Fruit fly (Drosophila melanogaster) ovary, adult (tissue): ENCODE data around the gene CG13465.

Experiments
- CG17801 ChIP-seq: fragments of 200-800 bp; optimal IDR thresholded peaks from 2 replicates; lab custom pipeline; 2019; ENCODE audit warnings: missing biosample characterization, mild to moderate bottlenecking, missing genetic modification characterization, moderate library complexity; ENCODE audit not compliant: partially characterized antibody

The CG13465 gene

DNA sequence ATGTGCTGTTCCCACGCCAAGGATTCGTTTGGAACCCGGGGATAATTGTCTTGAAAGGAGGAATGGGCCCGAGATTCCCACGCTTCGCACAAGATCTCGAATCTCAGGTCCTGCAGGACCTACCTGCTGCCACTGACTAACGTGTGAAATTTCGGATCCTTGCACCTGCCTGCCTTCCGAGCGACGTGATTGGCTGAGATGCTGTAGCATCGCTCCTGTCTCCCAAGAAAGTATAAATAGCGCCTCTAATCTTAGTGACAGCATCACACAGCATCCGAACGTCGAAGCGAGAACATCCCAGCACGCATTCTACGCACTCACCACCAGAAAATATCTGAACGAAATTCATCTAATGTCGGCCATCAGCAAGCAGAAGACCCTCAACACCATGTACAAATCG, 30.8 kb upstream of the CG13465 start:
- TF ChIP-seq CG17801 (GFP tag; lab: Kevin White, UChicago): no peak

DNA sequence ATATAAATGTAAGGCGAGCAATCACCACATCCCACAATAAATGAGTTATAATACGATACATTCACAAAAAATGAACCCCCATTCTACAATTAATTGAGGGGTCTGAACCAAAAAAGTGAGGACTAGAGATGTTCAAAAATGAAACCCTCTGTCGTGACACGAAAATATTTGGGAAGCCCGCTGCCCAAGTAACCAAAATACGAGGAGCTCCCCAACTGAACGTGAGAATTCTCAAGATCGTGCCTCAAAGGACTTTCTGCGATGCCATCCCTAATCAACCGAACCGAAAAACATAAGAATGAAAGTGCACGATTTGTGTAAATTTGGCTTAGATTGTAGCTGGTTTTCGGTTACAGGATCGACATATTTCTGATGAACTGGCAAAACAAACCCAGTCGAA, 30.4 kb upstream of the CG13465 start, which contains the start of gene Ocho:
Gene Ocho (plus strand): TSS at position 336 of the 400 bp plus-strand sequence.
- no peak for TF ChIP-seq CG17801 (GFP tag; lab: Kevin White, UChicago)

DNA sequence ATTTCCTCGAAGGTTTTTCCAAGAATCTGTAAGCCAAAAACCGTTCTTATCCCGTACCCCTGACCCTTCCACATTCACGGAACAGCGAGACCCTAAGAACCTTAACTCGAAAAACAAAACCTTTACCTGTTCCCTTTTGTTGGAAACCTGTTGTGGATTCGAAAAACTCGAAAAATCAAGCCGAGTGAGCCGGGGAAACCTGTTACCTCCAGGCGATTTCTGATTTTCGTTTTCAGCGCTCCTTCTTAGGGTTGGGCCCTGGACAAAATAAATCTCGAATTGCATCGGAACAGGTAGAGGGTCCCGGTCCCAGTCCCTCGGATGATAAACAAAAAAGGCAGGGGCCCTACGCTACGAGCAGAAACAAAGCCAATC, 29.1 kb upstream of the CG13465 start:
- no peak for TF ChIP-seq CG17801 (GFP tag; lab: Kevin White, UChicago)

DNA sequence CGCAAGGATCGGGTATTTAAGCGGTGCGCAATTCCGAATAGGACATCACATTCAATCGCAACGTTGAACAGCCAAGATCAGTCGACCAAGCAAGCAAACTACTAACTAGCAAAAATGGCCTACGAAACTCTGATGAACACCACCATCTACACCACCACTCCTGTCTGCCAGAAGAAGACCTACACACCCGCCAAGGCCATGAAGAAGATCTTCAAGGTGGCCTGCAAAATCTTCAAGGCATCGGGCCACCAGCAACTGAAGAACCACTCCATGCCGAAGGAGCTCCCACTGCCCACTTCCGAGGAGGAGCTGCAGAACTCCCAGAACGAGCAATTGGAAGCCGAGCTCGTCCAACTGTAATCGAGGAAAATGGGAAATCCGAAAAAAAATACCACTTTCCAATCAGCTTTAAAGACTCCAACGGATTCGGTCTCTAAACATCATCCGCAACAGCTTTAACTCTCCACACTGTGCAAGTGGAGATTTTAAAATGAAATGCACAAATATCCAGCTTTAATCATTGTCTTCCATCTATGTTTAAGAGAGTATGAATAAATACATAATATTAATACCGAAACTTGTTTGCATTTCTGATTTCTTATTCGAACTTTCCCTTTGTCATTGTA, 28.6 kb upstream of the CG13465 start, which contains the start of gene Brd:
Gene Brd (plus strand): TSS at position 43 of the 626 bp plus-strand sequence.
- no peak for TF ChIP-seq CG17801 (GFP tag; lab: Kevin White, UChicago)

DNA sequence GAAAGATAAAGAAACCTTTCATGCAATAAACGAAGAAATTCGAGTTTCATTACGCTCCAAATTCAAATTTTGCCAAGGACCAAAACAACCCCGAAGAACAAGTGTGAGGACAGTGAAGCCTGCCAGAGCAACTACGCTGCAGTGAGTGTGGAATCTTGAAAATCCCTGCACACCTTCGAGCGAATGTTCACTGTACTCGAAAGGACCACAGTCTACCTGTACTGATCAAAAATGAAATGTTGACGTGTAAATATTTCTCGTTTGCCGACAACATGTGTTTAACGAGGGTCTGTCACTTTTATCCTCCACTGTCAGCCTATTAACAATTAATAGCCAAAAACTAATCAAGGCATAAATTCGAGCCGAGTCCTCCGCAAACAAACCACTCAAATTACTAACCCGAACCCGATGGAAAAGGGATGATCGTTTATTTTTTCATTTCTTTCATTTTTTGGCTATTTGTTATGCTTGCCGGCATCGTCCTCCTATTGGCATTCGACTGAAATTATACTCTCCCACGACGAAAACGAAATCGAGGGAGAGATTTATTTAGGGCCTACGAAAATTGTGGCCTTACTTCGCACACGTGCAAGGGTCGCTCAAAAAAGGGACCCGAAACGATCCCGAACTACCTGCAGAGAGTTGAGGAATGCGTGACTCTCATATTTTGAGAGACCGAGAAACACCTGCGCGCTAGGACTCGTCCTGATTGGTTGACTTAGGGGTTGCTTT, 27.9 kb upstream of the CG13465 start:
- no peak for TF ChIP-seq CG17801 (GFP tag; lab: Kevin White, UChicago)

DNA sequence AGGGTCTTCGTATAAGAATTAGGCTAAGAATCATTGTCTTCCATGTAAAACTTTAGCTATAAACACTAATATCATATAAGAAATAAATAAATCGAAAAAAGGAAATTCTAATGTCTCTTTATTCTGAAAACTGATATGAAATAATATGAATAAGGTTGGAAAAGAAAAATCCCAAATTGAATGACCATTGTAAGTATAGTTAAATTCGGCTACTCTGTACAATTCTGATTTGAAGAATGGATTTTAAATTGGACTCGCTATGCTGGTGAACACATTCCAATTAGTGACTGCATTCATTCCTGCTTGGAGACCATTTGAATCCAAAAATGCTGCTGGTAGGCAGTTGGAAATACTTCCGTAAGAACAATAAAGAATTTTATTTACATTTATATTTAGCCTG, 26.1 kb upstream of the CG13465 start:
- no peak for TF ChIP-seq CG17801 (GFP tag; lab: Kevin White, UChicago)

DNA sequence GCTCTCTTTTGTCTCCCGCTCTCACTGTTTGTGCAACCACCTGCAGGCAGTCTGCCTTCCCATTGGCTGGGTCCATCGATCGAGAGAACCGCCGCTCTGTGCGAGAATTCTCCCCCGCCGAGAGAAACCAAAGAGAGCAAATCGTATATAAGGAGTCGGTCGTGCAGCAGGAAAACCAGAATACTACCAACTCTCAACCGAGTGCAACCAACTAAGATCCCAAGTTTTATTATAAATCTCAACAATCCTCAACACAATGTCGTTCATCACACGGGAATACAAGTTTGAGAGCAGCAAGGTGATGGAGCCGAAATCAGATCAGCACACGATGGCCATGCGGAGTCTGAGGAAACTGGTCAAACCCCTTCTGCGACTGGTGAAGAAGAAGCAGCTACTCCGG, 25.0 kb upstream of the CG13465 start, which contains the start of gene Tom:
Gene Tom (plus strand): TSS at position 174 of the 400 bp plus-strand sequence.
- no peak for TF ChIP-seq CG17801 (GFP tag; lab: Kevin White, UChicago)

DNA sequence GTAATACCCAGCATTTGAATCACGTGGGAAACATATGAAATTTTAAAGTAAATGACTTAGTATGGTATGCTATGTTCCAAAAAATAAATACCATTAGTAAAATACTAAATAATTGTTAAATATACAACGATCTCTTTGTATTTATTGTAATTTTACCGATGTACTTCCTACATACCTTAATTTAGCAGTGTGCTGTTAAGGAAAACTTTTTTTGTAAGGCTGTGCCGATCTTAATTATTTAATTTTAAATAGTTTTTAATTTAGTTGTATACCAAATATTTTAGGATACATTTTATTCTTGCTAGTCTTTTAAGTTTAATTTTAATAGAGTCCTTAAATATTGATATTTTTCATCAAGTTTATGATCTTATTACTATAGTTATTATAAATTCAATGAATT, 24.4 kb upstream of the CG13465 start:
- TF ChIP-seq CG17801 (GFP tag; lab: Kevin White, UChicago): no peak

DNA sequence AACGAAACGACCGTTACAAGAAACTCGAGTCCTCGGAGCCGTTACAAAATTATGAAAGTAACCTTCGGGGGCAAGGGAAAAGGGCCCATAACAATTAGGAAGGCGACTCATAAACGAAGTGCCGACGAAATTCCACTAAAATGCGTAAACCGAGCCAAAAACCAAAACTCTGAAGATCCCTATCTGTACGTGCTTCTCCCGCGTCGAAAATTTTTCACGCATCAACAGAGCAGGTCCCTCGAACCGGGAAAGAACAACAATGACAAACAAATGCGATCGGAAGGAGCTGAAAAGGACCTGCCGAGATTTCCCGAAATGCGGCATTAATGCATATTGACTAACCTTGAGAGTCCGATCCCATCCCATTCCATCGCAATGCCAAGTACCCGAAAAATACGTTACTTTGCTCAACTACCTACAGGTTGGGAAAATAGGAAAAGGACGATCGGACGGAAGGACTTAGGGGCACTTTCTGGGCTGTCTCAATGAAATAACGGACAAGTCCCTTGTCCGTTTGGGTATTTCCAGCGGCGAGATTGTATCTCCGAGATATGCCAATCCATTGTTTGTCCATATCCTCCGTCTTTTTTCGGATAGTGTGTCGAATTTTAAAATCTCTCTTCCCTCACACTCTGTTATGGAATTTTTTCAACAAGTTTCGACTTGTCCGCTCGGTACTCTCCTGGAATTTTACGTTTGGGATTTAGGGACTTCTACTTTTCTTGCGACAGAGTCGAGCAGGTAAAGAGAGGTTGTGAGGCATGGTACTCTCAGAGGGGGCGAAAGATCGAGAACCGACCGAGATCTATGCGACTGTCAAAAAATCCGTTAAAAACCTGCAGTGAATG, 23.8 kb upstream of the CG13465 start:
- TF ChIP-seq CG17801 (GFP tag; lab: Kevin White, UChicago): no peak

DNA sequence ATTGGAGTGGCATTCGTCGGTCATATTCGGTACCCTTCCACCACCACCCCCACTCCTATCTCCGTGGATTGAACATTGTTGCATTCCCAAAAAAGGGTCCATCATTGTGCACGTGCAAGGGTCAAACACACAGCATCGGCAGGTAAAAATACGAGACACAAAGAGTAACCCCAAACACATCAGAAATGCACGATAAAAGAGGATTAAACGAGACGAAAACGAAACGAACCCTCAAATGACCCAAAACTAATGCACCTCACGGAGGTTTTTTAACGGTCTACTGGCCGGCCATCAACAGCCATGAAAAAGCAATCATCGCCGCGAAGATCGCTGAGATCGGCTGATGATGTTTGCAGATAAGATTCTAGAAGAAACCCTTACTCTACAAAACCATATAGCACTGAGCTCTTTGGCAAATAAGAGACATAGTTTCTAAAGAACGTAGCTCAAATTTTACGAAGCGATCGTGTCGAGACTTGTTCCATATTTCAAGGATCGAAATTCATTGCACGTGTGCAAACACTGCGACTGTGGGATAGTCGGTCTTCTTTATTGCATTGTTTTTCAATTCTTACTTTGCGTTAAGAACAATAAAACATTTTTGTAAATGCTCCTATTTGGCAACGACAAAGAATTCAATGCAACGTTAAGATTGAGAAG, 22.2 kb upstream of the CG13465 start:
- TF ChIP-seq CG17801 (GFP tag; lab: Kevin White, UChicago): no peak

DNA sequence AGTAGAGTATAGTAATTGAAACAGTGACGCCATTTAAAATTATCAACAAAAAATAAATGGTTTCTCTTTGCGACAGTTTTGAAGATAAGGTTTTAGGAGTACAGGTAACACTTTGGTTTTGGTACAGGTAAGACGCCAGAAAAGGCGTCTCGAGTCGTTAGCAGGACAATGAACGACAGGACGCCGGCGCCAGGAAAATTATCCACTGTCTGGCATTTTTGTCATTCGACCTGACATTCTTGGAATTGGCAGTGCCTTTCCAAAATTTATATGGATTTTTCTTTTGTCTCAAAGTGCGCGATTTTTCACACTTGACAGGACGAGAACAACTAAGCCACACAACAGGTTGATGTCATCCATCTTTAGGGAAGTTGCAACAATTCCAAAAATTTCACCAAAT, 20.7 kb upstream of the CG13465 start:
- no peak for TF ChIP-seq CG17801 (GFP tag; lab: Kevin White, UChicago)

DNA sequence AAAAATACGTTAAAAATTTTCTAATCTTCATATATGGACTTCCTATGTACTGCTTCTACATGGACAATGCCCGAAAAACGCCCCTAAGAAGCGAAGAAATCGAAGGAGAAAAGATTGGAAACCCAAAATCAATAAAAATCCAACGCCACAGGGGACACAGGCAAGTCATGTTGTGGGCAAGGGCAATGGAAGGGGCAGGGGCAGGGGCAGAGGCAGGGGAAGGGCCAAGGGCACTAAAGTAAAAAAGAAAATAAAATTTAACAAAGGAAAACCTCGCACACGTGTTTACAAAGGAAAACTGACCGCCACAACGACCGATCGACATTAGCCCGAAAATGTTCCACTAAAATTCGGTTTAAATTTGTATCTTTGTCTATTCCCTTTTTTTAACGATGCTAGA, 18.6 kb upstream of the CG13465 start:
- TF ChIP-seq CG17801 (GFP tag; lab: Kevin White, UChicago): no peak

DNA sequence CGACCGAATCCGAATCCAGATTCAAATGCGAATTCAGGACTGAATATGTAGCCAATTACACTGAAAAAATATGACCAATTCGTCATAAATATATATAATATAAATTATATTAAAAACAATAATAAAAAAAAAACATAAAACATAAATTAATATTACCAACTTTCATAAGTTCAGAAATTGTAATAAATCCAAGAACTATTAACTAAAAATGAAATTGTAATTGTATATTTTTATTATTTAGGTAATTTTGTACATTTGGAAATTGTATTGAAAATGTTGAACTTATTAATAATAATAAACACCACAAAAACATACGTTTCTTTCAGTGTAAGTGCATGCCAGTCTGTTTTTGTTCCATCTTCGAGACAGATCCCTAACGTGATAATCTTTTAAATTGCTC, 16.9 kb upstream of the CG13465 start:
- TF ChIP-seq CG17801 (GFP tag; lab: Kevin White, UChicago): no peak

DNA sequence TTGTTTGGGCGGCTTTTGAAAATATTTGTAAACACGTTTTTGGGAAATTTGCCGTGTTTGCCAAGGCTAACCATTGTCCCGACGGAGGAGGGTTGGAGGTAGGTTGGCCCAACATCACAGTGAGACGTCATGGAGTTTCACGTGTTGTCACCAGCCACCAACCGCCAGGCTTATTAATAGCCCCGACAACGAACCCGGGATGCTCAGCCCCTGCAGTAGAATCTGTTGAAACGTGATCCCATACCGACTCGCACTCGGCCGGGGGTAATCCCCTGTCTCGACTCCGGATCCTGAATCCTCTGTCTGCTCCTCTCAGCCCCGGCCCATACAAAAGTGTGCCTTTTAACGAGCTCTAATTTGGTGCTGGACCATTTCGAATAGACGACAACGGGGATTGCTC, 16.4 kb upstream of the CG13465 start:
- TF ChIP-seq CG17801 (GFP tag; lab: Kevin White, UChicago): no peak
